Fruit fly (Drosophila melanogaster) whole organism, pupa: Measurements from ENCODE around the gene CG33124.

Experiments used
- CG17806 ChIP-seq: fragments of 200-800 bp; sonication (Bioruptor generic); optimal IDR thresholded peaks from 2 replicates; lab custom pipeline; 2018; ENCODE audit warnings: missing biosample characterization, mild to moderate bottlenecking, missing genetic modification characterization, moderate library complexity
- Pif1A ChIP-seq: fragments of 200-800 bp; sonication (Bioruptor generic); optimal IDR thresholded peaks from 3 replicates; lab custom pipeline; 2016; ENCODE audit warnings: missing biosample characterization, missing genetic modification characterization
- Pif1B ChIP-seq: fragments of 200-800 bp; sonication (Bioruptor generic); optimal IDR thresholded peaks from 3 replicates; lab custom pipeline; 2016; ENCODE audit warnings: missing biosample characterization, missing genetic modification characterization
- rn ChIP-seq: fragments of 200-800 bp; sonication (Bioruptor generic); IDR thresholded peaks from 2 replicates; pipeline ENCODE4 v1.3.6; 2022; ENCODE audit warnings: missing biosample characterization, missing genetic modification characterization

DNA sequence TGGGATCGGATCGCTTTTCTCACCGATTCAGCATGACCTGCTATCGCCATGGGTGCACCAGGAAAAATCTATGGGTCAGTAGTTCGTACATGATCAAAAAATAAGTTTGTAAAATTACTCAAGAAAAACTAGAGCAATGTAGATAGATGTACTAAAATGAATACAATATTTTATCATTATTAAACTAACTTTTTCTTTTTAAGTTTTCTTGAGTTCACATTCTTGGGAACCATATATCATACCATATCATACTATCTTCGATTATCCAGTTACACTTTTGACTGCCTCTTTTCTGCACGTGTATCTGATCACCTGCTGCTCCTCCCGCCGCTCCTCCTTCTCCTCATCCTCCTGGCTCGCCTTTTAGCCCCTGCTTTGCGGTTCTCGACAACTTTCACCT is 23.5 kb downstream of the CG33124 start:
- TF ChIP-seq CG17806 (no peak), Pif1A (GFP tag; lab: Kevin White, UChicago) (no peak), Pif1B (GFP tag; lab: Kevin White, UChicago) (peak; percentile 1), rn (GFP tag; lab: Robert Waterston, UW) (no peak)
